Fruit fly (Drosophila melanogaster): Measurements from ENCODE around the gene Cwc25.

Cwc25 gene

dm6 chr2L:2737561-2737960, 7.3 kb upstream of the Cwc25 start:
- TF ChIP-seq noc (tag; optimal IDR thresholded peaks at IDR 0.05) = no peak

- TF ChIP-seq noc (tag; optimal IDR thresholded peaks at IDR 0.05) = no peak
Observed at dm6 chr2L:2739820-2740230, 5.1 kb upstream of the Cwc25 start, which contains the start of gene Hrs. Gene Hrs (plus strand): TSS chr2L:2739986.

dm6 chr2L:2748480-2749143, 3.7 kb downstream of the Cwc25 start:
- peak; percentile 93 for TF ChIP-seq noc (tag; optimal IDR thresholded peaks at IDR 0.05)

dm6 chr2L:2749144-2749766, 4.4 kb downstream of the Cwc25 start:
- TF ChIP-seq noc (tag; optimal IDR thresholded peaks at IDR 0.05) = no peak

dm6 chr2L:2750337-2751084, 5.6 kb downstream of the Cwc25 start:
- peak; percentile 81 for TF ChIP-seq noc (tag; optimal IDR thresholded peaks at IDR 0.05)

- TF ChIP-seq noc (tag; optimal IDR thresholded peaks at IDR 0.05) = no peak
Observed at dm6 chr2L:2751085-2751710, 6.3 kb downstream of the Cwc25 start.

dm6 chr2L:2751904-2752459, 7.1 kb downstream of the Cwc25 start, which contains the start of gene Bacc:
Gene Bacc (plus strand): TSS chr2L:2752445.
- TF ChIP-seq noc (tag; optimal IDR thresholded peaks at IDR 0.05) = peak; percentile 96

- TF ChIP-seq noc (tag; optimal IDR thresholded peaks at IDR 0.05) = peak; percentile 65
Observed at dm6 chr2L:2752460-2753411, 7.8 kb downstream of the Cwc25 start, which contains the start of gene Pgk. Gene Pgk (minus strand): TSS chr2L:2753068.

dm6 chr2L:2753789-2754436, 9.0 kb downstream of the Cwc25 start:
- TF ChIP-seq noc (tag; optimal IDR thresholded peaks at IDR 0.05) = no peak

dm6 chr2L:2754437-2755322, 9.8 kb downstream of the Cwc25 start:
- TF ChIP-seq noc (tag; optimal IDR thresholded peaks at IDR 0.05) = peak; percentile 88

- TF ChIP-seq noc (tag; optimal IDR thresholded peaks at IDR 0.05) = no peak
Observed at dm6 chr2L:2755323-2755695, 10.4 kb downstream of the Cwc25 start.

dm6 chr2L:2757930-2758556, 13.1 kb downstream of the Cwc25 start:
- TF ChIP-seq noc (tag; optimal IDR thresholded peaks at IDR 0.05) = no peak

- TF ChIP-seq noc (tag; optimal IDR thresholded peaks at IDR 0.05) = peak; percentile 91
Observed at dm6 chr2L:2759654-2760053, 14.8 kb downstream of the Cwc25 start, which contains the start of the genes HemK2, Snapin and Tnpo-SR. Gene HemK2 (minus strand): TSS chr2L:2759677. Gene Snapin (minus strand): TSS chr2L:2759677. Gene Tnpo-SR (plus strand): TSS chr2L:2759924.

Measured in whole organism, larva.